Fruit fly (Drosophila melanogaster): ENCODE measurements around the gene CG16762.

CG16762 gene

dm6 chr3L:2438609-2439422 lies 36.6 kb downstream of the CG16762 start:
- TF ChIP-seq usp (GFP tag; optimal IDR thresholded peaks at IDR 0.05) = no peak
- no peak for TF ChIP-seq EcR (GFP tag; optimal IDR thresholded peaks at IDR 0.05)
- no peak for TF ChIP-seq Dll (optimal IDR thresholded peaks at IDR 0.05)
- no peak for TF ChIP-seq psq (optimal IDR thresholded peaks at IDR 0.05)
- no peak for TF ChIP-seq pan (optimal IDR thresholded peaks at IDR 0.05)
- no peak for TF ChIP-seq CG8478 (optimal IDR thresholded peaks at IDR 0.05)

DNA sequence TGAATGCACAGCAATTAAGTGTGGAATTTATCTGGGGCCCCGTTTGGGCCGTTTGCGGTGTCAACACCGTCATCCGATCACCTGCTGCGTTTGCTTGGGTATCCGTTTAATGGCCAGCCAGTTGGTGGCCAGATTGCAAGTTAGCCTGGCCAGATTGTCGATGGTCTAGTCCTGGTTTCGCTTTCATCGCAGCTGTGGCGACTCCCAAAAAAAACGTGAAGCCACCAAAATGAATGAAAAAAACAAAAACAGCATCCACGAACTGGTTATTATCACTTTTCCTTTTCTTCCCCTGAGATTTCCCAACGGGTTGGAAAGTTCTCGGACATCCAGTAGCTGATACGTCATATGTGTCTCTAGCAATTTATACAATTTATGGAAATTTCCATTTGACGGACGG lies 37.8 kb downstream of the CG16762 start:
- no peak for TF ChIP-seq pan (optimal IDR thresholded peaks at IDR 0.05)
- TF ChIP-seq EcR (GFP tag; optimal IDR thresholded peaks at IDR 0.05) = no peak
- no peak for TF ChIP-seq CG8478 (optimal IDR thresholded peaks at IDR 0.05)
- TF ChIP-seq usp (GFP tag; optimal IDR thresholded peaks at IDR 0.05) = no peak
- TF ChIP-seq psq (optimal IDR thresholded peaks at IDR 0.05) = no peak
- TF ChIP-seq Dll (optimal IDR thresholded peaks at IDR 0.05) = no peak

- TF ChIP-seq EcR (GFP tag; optimal IDR thresholded peaks at IDR 0.05) = no peak
- TF ChIP-seq usp (GFP tag; optimal IDR thresholded peaks at IDR 0.05) = no peak
- no peak for TF ChIP-seq CG8478 (optimal IDR thresholded peaks at IDR 0.05)
- no peak for TF ChIP-seq pan (optimal IDR thresholded peaks at IDR 0.05)
- no peak for TF ChIP-seq psq (optimal IDR thresholded peaks at IDR 0.05)
- TF ChIP-seq Dll (optimal IDR thresholded peaks at IDR 0.05) = no peak
Observed at dm6 chr3L:2436754-2437335, 38.6 kb downstream of the CG16762 start.

dm6 chr3L:2434179-2434578 lies 41.2 kb downstream of the CG16762 start:
- TF ChIP-seq psq (optimal IDR thresholded peaks at IDR 0.05) (no peak), Dll (optimal IDR thresholded peaks at IDR 0.05) (no peak), pan (optimal IDR thresholded peaks at IDR 0.05) (no peak), CG8478 (optimal IDR thresholded peaks at IDR 0.05) (no peak), EcR (GFP tag; optimal IDR thresholded peaks at IDR 0.05) (no peak), usp (GFP tag; optimal IDR thresholded peaks at IDR 0.05) (no peak)

DNA sequence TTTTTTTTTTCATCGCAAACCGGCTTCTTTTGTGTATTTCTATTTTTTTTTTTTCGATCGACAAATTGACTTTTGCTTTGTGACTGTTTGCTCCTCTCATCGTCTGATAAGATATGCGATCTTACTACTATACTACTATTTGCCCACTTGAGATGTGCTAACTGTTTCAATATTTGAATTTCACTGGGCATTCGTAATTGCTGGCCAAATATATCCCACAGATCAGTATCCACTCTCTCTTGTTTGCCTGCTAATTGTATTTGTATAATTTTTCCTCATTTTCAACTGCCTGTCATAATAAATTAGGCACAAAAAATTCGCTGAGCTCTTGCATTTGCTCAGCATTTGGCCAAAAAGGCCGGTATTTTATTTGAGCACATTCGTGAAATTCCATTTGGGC lies 42.1 kb downstream of the CG16762 start:
- TF ChIP-seq EcR (GFP tag; optimal IDR thresholded peaks at IDR 0.05) = no peak
- TF ChIP-seq CG8478 (optimal IDR thresholded peaks at IDR 0.05) = no peak
- TF ChIP-seq pan (optimal IDR thresholded peaks at IDR 0.05) = no peak
- TF ChIP-seq usp (GFP tag; optimal IDR thresholded peaks at IDR 0.05) = no peak
- no peak for TF ChIP-seq Dll (optimal IDR thresholded peaks at IDR 0.05)
- no peak for TF ChIP-seq psq (optimal IDR thresholded peaks at IDR 0.05)

dm6 chr3L:2431340-2431739 lies 44.1 kb downstream of the CG16762 start:
- TF ChIP-seq usp (GFP tag; optimal IDR thresholded peaks at IDR 0.05) = no peak
- no peak for TF ChIP-seq psq (optimal IDR thresholded peaks at IDR 0.05)
- TF ChIP-seq EcR (GFP tag; optimal IDR thresholded peaks at IDR 0.05) = no peak
- no peak for TF ChIP-seq pan (optimal IDR thresholded peaks at IDR 0.05)
- TF ChIP-seq CG8478 (optimal IDR thresholded peaks at IDR 0.05) = no peak
- TF ChIP-seq Dll (optimal IDR thresholded peaks at IDR 0.05) = no peak

dm6 chr3L:2428488-2429302 lies 46.7 kb downstream of the CG16762 start:
- TF ChIP-seq usp (GFP tag; optimal IDR thresholded peaks at IDR 0.05) = no peak
- TF ChIP-seq Dll (optimal IDR thresholded peaks at IDR 0.05) = no peak
- no peak for TF ChIP-seq CG8478 (optimal IDR thresholded peaks at IDR 0.05)
- no peak for TF ChIP-seq EcR (GFP tag; optimal IDR thresholded peaks at IDR 0.05)
- no peak for TF ChIP-seq pan (optimal IDR thresholded peaks at IDR 0.05)
- no peak for TF ChIP-seq psq (optimal IDR thresholded peaks at IDR 0.05)

- no peak for TF ChIP-seq psq (optimal IDR thresholded peaks at IDR 0.05)
- no peak for TF ChIP-seq EcR (GFP tag; optimal IDR thresholded peaks at IDR 0.05)
- TF ChIP-seq Dll (optimal IDR thresholded peaks at IDR 0.05) = no peak
- no peak for TF ChIP-seq usp (GFP tag; optimal IDR thresholded peaks at IDR 0.05)
- no peak for TF ChIP-seq CG8478 (optimal IDR thresholded peaks at IDR 0.05)
- no peak for TF ChIP-seq pan (optimal IDR thresholded peaks at IDR 0.05)
Observed at dm6 chr3L:2427151-2427550, 48.3 kb downstream of the CG16762 start.

dm6 chr3L:2426407-2426951 lies 48.9 kb downstream of the CG16762 start:
- no peak for TF ChIP-seq Dll (optimal IDR thresholded peaks at IDR 0.05)
- TF ChIP-seq usp (GFP tag; optimal IDR thresholded peaks at IDR 0.05) = no peak

DNA sequence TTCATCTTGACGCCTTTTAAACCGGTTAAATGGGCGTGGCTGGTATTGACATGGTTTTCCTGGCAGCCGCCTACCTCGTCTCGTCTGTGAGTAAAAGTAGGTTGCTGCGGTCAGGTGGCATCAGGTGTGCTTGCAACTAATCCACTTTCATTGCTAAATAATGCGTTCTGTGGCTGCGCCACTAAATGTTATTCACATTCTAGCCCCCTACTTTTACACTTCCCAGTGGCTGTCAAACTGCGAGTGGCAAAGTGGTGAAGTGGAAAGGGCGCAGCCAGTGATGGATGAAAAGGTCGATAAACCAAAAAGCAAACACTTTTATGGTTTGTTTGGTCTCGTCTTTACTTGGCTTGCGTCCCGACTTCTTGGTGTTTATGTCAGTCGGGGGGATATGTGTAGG lies 49.7 kb downstream of the CG16762 start:
- TF ChIP-seq EcR (GFP tag; optimal IDR thresholded peaks at IDR 0.05) (no peak), CG8478 (optimal IDR thresholded peaks at IDR 0.05) (no peak), pan (optimal IDR thresholded peaks at IDR 0.05) (no peak), psq (optimal IDR thresholded peaks at IDR 0.05) (no peak), Dll (optimal IDR thresholded peaks at IDR 0.05) (no peak), usp (GFP tag; optimal IDR thresholded peaks at IDR 0.05) (no peak)
